Worm (Caenorhabditis elegans): Measurements from ENCODE around the gene fubl-2.

Gene fubl-2

DNA sequence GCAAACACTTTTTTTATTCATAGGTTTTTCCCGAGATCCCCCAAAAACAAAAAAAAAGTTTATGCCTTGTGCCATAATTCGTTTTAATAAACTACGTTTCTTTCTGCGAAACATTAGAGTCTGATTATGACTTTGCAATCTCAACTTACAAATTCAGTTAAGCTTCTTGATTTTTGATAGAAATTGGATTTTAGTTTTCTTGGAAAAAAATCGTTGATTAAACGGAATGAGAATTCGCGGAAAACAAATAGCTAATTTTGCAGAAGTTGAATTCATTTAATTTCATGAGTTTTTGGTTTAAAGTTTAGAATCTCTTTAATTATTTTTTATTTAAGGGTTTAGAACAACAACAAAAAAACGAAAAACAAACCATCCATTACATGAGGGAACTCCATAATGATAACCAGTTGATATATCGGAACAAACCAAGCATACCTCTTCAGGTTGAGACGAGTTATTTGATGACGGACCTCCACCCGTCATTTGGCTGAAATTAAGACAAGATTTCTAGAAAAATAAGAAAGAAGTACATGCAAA is 27.5 kb upstream of the fubl-2 start, which contains the start of gene nhr-10:
Gene nhr-10, minus strand, starts transcription at position 487 of the 537 bp plus-strand sequence.
- no peak for TF ChIP-seq tbx-2 (tag; optimal IDR thresholded peaks at IDR 0.05)
- no peak for TF ChIP-seq ceh-14 (tag; optimal IDR thresholded peaks at IDR 0.05)
- no peak for TF ChIP-seq hlh-30 (tag; optimal IDR thresholded peaks at IDR 0.05; ENCODE audit: insufficient read depth)
- no peak for TF ChIP-seq hlh-15 (tag; optimal IDR thresholded peaks at IDR 0.05)
- TF ChIP-seq lim-6 (tag; optimal IDR thresholded peaks at IDR 0.05): no peak
- TF ChIP-seq K09A11.1 (tag; optimal IDR thresholded peaks at IDR 0.05; ENCODE audit: insufficient read depth): no peak
- TF ChIP-seq ceh-19 (GFP tag; optimal IDR thresholded peaks at IDR 0.05): no peak
- TF ChIP-seq K02D7.2 (tag; optimal IDR thresholded peaks at IDR 0.05): no peak
- no peak for TF ChIP-seq ceh-31 (tag; optimal IDR thresholded peaks at IDR 0.05)
- TF ChIP-seq C38D4.7 (GFP tag; optimal IDR thresholded peaks at IDR 0.05): no peak
- no peak for TF ChIP-seq pax-1 (tag; optimal IDR thresholded peaks at IDR 0.05)
- no peak for TF ChIP-seq ceh-9 (tag; optimal IDR thresholded peaks at IDR 0.05)

DNA sequence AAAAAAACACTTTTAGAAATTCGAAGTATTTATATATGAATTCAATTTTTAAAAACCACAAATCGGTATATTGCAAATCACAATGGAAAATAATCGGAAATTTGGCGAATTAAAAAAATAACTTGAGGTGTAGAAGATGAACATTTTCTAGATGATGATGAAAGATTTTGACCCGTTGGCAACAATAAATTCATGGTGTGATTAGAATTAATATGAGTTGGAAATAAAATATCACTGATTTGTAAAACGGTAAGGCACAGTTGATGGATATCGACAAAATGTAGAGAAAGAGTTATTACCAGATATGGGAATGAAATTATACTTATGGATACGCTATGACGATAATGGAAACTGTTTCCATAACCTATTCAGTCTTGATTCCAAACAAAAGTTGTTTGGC is 24.7 kb upstream of the fubl-2 start:
- TF ChIP-seq zip-5 (tag; optimal IDR thresholded peaks at IDR 0.05) (no peak), ceh-9 (tag; optimal IDR thresholded peaks at IDR 0.05) (no peak), ceh-22 (tag; optimal IDR thresholded peaks at IDR 0.05) (no peak), gmeb-2 (tag; optimal IDR thresholded peaks at IDR 0.05) (no peak), ceh-34 (tag; optimal IDR thresholded peaks at IDR 0.05) (no peak), T23F11.4 (GFP tag; optimal IDR thresholded peaks at IDR 0.05) (no peak), hlh-15 (tag; optimal IDR thresholded peaks at IDR 0.05) (no peak), mec-3 (tag; optimal IDR thresholded peaks at IDR 0.05; ENCODE audit: borderline replicate concordance) (no peak), hlh-13 (GFP tag; optimal IDR thresholded peaks at IDR 0.05) (no peak), F13H6.1 (tag; optimal IDR thresholded peaks at IDR 0.05) (no peak), ceh-31 (tag; optimal IDR thresholded peaks at IDR 0.05) (no peak)

DNA sequence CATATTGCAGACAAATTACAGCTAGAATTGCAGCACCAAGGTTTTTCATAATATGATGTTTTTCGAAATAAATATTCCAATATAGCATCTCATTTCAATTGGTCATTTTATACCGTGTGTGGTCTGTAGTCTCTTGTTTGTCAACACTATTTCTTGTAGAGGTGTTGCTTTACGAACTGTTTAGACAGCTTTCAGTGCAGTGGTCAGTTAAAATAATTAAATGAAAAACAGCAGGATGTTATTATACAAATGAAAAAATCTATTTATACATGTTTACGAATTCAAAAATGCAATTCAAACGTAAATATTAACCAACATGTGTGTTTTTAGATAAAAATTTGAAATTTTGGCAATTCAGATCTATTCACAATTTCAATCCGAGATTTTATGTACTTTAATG is 24.3 kb upstream of the fubl-2 start, which contains the start of gene B0280.7:
Gene B0280.7, minus strand, starts transcription at position 101 of the 400 bp plus-strand sequence.
- TF ChIP-seq pros-1 (tag; optimal IDR thresholded peaks at IDR 0.05) (no peak), ets-4 (tag; optimal IDR thresholded peaks at IDR 0.05) (no peak), rnt-1 (tag; optimal IDR thresholded peaks at IDR 0.05) (no peak), syd-9 (tag; optimal IDR thresholded peaks at IDR 0.05) (no peak), lin-11 (tag; optimal IDR thresholded peaks at IDR 0.05) (no peak), ceh-14 (tag; optimal IDR thresholded peaks at IDR 0.05) (no peak), sox-4 (tag; optimal IDR thresholded peaks at IDR 0.05) (no peak), gmeb-2 (tag; optimal IDR thresholded peaks at IDR 0.05) (no peak), K09A11.1 (tag; optimal IDR thresholded peaks at IDR 0.05; ENCODE audit: insufficient read depth) (no peak), fkh-6 (tag; optimal IDR thresholded peaks at IDR 0.05) (no peak), che-1 (tag; optimal IDR thresholded peaks at IDR 0.05) (no peak), T23F11.4 (GFP tag; optimal IDR thresholded peaks at IDR 0.05) (no peak), ceh-48 (tag; optimal IDR thresholded peaks at IDR 0.05) (no peak), hlh-6 (tag; optimal IDR thresholded peaks at IDR 0.05) (no peak)

DNA sequence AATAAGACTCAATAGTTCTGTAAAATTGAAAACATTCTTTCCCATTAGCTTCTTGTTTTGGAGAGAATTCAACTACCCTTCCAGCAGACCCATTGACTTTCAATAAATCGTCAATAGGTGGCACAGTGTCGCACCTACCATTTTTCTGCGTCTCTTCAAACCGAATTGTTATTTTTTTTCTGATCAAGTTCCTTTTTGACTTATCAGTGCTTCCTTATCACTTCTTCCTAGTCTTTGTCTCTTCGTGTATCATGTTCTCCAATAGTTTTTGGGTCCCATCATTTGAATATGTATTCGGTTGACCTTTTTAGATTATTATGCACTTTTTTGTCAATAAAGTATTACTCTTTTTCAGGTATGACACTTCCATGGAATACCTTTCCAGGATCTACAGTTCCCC is 20.4 kb upstream of the fubl-2 start, which contains the start of gene odd-1:
Gene odd-1, plus strand, starts transcription at position 349 of the 400 bp plus-strand sequence.
- TF ChIP-seq tbx-7 (tag; optimal IDR thresholded peaks at IDR 0.05) (no peak), K09A11.1 (tag; optimal IDR thresholded peaks at IDR 0.05; ENCODE audit: insufficient read depth) (no peak), elt-2 (tag; optimal IDR thresholded peaks at IDR 0.05) (peak; percentile 85), hlh-30 (tag; optimal IDR thresholded peaks at IDR 0.05; ENCODE audit: insufficient read depth) (no peak), ztf-16 (tag; optimal IDR thresholded peaks at IDR 0.05) (no peak), nhr-11 (tag; optimal IDR thresholded peaks at IDR 0.05) (no peak)

DNA sequence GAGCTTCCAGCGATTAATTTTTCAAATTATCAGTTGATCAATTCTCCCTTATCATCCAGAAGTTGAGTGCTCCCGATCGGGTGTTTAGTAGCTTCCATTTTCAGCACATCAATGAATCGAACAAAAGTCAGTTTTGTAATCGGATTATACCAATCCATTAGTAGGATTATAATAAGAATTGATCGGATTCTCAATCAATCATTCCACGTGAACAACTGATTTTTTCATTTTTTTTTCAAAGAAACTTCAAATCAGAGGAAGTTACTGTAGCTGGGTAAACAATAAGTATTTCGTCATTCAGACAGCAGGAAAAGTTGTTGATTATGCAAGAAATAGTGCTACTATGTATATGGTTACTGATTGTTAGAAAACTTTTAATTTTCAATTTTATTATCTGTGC is 19.3 kb upstream of the fubl-2 start:
- TF ChIP-seq hlh-13 (GFP tag; optimal IDR thresholded peaks at IDR 0.05): no peak
- no peak for TF ChIP-seq unc-42 (tag; optimal IDR thresholded peaks at IDR 0.05)
- no peak for TF ChIP-seq syd-9 (tag; optimal IDR thresholded peaks at IDR 0.05)
- TF ChIP-seq lin-11 (tag; optimal IDR thresholded peaks at IDR 0.05): no peak
- TF ChIP-seq ceh-22 (tag; optimal IDR thresholded peaks at IDR 0.05): no peak
- TF ChIP-seq T23F11.4 (GFP tag; optimal IDR thresholded peaks at IDR 0.05): no peak
- no peak for TF ChIP-seq ceh-24 (tag; optimal IDR thresholded peaks at IDR 0.05)
- no peak for TF ChIP-seq ztf-16 (tag; optimal IDR thresholded peaks at IDR 0.05)
- no peak for TF ChIP-seq hlh-6 (tag; optimal IDR thresholded peaks at IDR 0.05)
